Fruit fly (Drosophila melanogaster) whole organism, prepupa: ENCODE measurements around the gene CG43638.

Source experiments
- Blimp-1 ChIP-seq: fragments of 200-800 bp; sonication (Bioruptor generic); optimal IDR thresholded peaks from 3 replicates; lab custom pipeline; 2017; ENCODE audit warnings: missing biosample characterization, missing genetic modification characterization, mild to moderate bottlenecking, moderate library complexity, missing genetic modification reagents
- CG10669 ChIP-seq: fragments of 200-800 bp; sonication (Bioruptor generic); optimal IDR thresholded peaks from 3 replicates; lab custom pipeline; 2018; ENCODE audit warnings: missing biosample characterization, mild to moderate bottlenecking, missing genetic modification characterization, moderate library complexity
- CG11294 ChIP-seq: fragments of 200-800 bp; sonication (Bioruptor generic); IDR thresholded peaks from 2 replicates; pipeline ENCODE4 v1.3.6; 2022; ENCODE audit warnings: missing biosample characterization, missing genetic modification characterization
- CG11902 ChIP-seq: fragments of 200-800 bp; sonication (Bioruptor generic); optimal IDR thresholded peaks from 3 replicates; lab custom pipeline; 2016; ENCODE audit warnings: missing biosample characterization, missing genetic modification characterization
- CG15336 ChIP-seq: fragments of 200-800 bp; sonication (Bioruptor generic); IDR thresholded peaks from 2 replicates; pipeline ENCODE4 v1.3.6; 2022; ENCODE audit warnings: missing biosample characterization, missing genetic modification characterization
- CG1621 ChIP-seq: fragments of 200-800 bp; sonication (Bioruptor generic); optimal IDR thresholded peaks from 3 replicates; lab custom pipeline; 2018; ENCODE audit warnings: missing biosample characterization, mild to moderate bottlenecking, missing genetic modification characterization
- CG16779 ChIP-seq: fragments of 200-800 bp; sonication (Bioruptor generic); optimal IDR thresholded peaks from 3 replicates; lab custom pipeline; 2017; ENCODE audit warnings: missing biosample characterization, mild to moderate bottlenecking, missing genetic modification characterization
- CG3032 ChIP-seq: fragments of 200-800 bp; optimal IDR thresholded peaks from 2 replicates; lab custom pipeline; 2019; ENCODE audit warnings: missing biosample characterization, mild to moderate bottlenecking, missing genetic modification characterization, moderate library complexity
- CG31627 ChIP-seq: fragments of 200-800 bp; sonication (Bioruptor generic); optimal IDR thresholded peaks from 3 replicates; lab custom pipeline; 2016; ENCODE audit warnings: missing biosample characterization, missing genetic modification characterization
- CG34406 ChIP-seq: fragments of 200-800 bp; sonication (Bioruptor generic); optimal IDR thresholded peaks from 3 replicates; lab custom pipeline; 2016; ENCODE audit warnings: missing biosample characterization, missing genetic modification characterization
- CG4318 ChIP-seq: fragments of 200-800 bp; sonication (Bioruptor generic); optimal IDR thresholded peaks from 3 replicates; lab custom pipeline; 2017; ENCODE audit warnings: missing biosample characterization, mild to moderate bottlenecking, missing genetic modification characterization
- CG6163 ChIP-seq: fragments of 200-800 bp; sonication (Bioruptor generic); IDR thresholded peaks from 3 replicates; pipeline ENCODE4 v1.3.6; 2022; ENCODE audit warnings: missing biosample characterization, missing genetic modification characterization
- CG6276 ChIP-seq: fragments of 200-800 bp; sonication (Bioruptor generic); optimal IDR thresholded peaks from 2 replicates; lab custom pipeline; 2017; ENCODE audit warnings: missing biosample characterization, mild to moderate bottlenecking, missing genetic modification characterization
- CG6792 ChIP-seq: fragments of 200-800 bp; sonication (Bioruptor generic); optimal IDR thresholded peaks from 3 replicates; lab custom pipeline; 2016; ENCODE audit warnings: missing biosample characterization, missing genetic modification characterization
- CG6808 ChIP-seq: fragments of 200-800 bp; sonication (Bioruptor generic); optimal IDR thresholded peaks from 3 replicates; lab custom pipeline; 2017; ENCODE audit warnings: missing biosample characterization, missing genetic modification characterization, mild to moderate bottlenecking, moderate library complexity, missing genetic modification reagents
- CG6854 ChIP-seq: fragments of 200-800 bp; sonication (Bioruptor generic); optimal IDR thresholded peaks from 2 replicates; lab custom pipeline; 2017; ENCODE audit warnings: missing biosample characterization, mild to moderate bottlenecking, missing genetic modification characterization
- CG7368 ChIP-seq: fragments of 200-800 bp; sonication (Bioruptor generic); optimal IDR thresholded peaks from 3 replicates; lab custom pipeline; 2016; ENCODE audit warnings: missing biosample characterization, missing genetic modification characterization
- CG8319 ChIP-seq: fragments of 200-800 bp; sonication (Bioruptor generic); optimal IDR thresholded peaks from 3 replicates; lab custom pipeline; 2016; ENCODE audit warnings: missing biosample characterization, missing genetic modification characterization
- CG8632 ChIP-seq: fragments of 200-800 bp; sonication (Bioruptor generic); optimal IDR thresholded peaks from 3 replicates; lab custom pipeline; 2016; ENCODE audit warnings: missing biosample characterization, missing genetic modification characterization
- CG9139 ChIP-seq: fragments of 200-800 bp; sonication (Bioruptor generic); optimal IDR thresholded peaks from 3 replicates; lab custom pipeline; 2017; ENCODE audit warnings: missing biosample characterization, mild to moderate bottlenecking, missing genetic modification characterization
- Eip75B ChIP-seq: fragments of 200-800 bp; sonication (Bioruptor generic); optimal IDR thresholded peaks from 3 replicates; lab custom pipeline; 2016; ENCODE audit warnings: missing biosample characterization, missing genetic modification characterization
- Eip78C ChIP-seq: fragments of 200-800 bp; sonication (Bioruptor generic); peaks from one replicate; lab custom pipeline; 2016; ENCODE audit warnings: missing biosample characterization, missing genetic modification characterization
- Eip93F ChIP-seq: fragments of 200-800 bp; sonication (Bioruptor generic); optimal IDR thresholded peaks from 2 replicates; lab custom pipeline; 2016; ENCODE audit warnings: missing biosample characterization, mild to moderate bottlenecking, missing genetic modification characterization
- Ets21C ChIP-seq: fragments of 200-800 bp; sonication (Bioruptor generic); optimal IDR thresholded peaks from 3 replicates; lab custom pipeline; 2016; ENCODE audit warnings: missing biosample characterization, missing genetic modification characterization
- Ets96B ChIP-seq: fragments of 200-800 bp; optimal IDR thresholded peaks from 2 replicates; lab custom pipeline; 2019; ENCODE audit warnings: missing biosample characterization, mild to moderate bottlenecking, missing genetic modification characterization, moderate library complexity
- Gug ChIP-seq: fragments of 200-800 bp; sonication (Bioruptor generic); IDR thresholded peaks from 2 replicates; pipeline ENCODE4 v1.3.6; 2022; ENCODE audit warnings: missing biosample characterization, missing genetic modification characterization
- Hr38 ChIP-seq: sonication (Bioruptor generic); optimal IDR thresholded peaks from 2 replicates; lab custom pipeline; 2016; ENCODE audit warnings: missing biosample characterization, missing genetic modification characterization
- Lpt ChIP-seq: fragments of 200-800 bp; sonication (Bioruptor generic); optimal IDR thresholded peaks from 3 replicates; lab custom pipeline; 2016; ENCODE audit warnings: missing biosample characterization, missing genetic modification characterization
- Met ChIP-seq: fragments of 200-800 bp; sonication (Bioruptor generic); optimal IDR thresholded peaks from 3 replicates; lab custom pipeline; 2016; ENCODE audit warnings: missing biosample characterization, missing genetic modification characterization
- OdsH ChIP-seq: fragments of 200-800 bp; sonication (Bioruptor generic); optimal IDR thresholded peaks from 3 replicates; lab custom pipeline; 2016; ENCODE audit warnings: missing biosample characterization, missing genetic modification characterization
- Smox ChIP-seq: fragments of 200-800 bp; sonication (Bioruptor generic); optimal IDR thresholded peaks from 3 replicates; lab custom pipeline; 2016; ENCODE audit warnings: missing biosample characterization, missing genetic modification characterization
- Sox102F ChIP-seq: fragments of 200-800 bp; sonication (Bioruptor generic); optimal IDR thresholded peaks from 2 replicates; lab custom pipeline; 2016; ENCODE audit warnings: missing biosample characterization, mild to moderate bottlenecking, missing genetic modification characterization
- Sox14 ChIP-seq: fragments of 200-800 bp; sonication (Bioruptor generic); optimal IDR thresholded peaks from 3 replicates; lab custom pipeline; 2016; ENCODE audit warnings: missing biosample characterization, missing genetic modification characterization
- achi ChIP-seq: fragments of 200-800 bp; sonication (Bioruptor generic); optimal IDR thresholded peaks from 3 replicates; lab custom pipeline; 2016; ENCODE audit warnings: missing biosample characterization, missing genetic modification characterization
- acj6 ChIP-seq: fragments of 200-800 bp; sonication (Bioruptor generic); optimal IDR thresholded peaks from 3 replicates; lab custom pipeline; 2016; ENCODE audit warnings: missing biosample characterization, missing genetic modification characterization
- cyc ChIP-seq: fragments of 200-800 bp; sonication (Bioruptor generic); optimal IDR thresholded peaks from 3 replicates; lab custom pipeline; 2016; ENCODE audit warnings: missing biosample characterization, missing genetic modification characterization
- dsx ChIP-seq: fragments of 200-800 bp; optimal IDR thresholded peaks from 3 replicates; lab custom pipeline; 2019; ENCODE audit warnings: missing biosample characterization, mild to moderate bottlenecking, missing genetic modification characterization, moderate library complexity; ENCODE audit not compliant: poor library complexity, severe bottlenecking
- eg ChIP-seq: fragments of 200-800 bp; sonication (Bioruptor generic); IDR thresholded peaks from 3 replicates; pipeline ENCODE4 v1.3.6; 2022; ENCODE audit warnings: missing biosample characterization, missing genetic modification characterization
- esn ChIP-seq: fragments of 200-800 bp; sonication (Bioruptor generic); optimal IDR thresholded peaks from 2 replicates; lab custom pipeline; 2016; ENCODE audit warnings: missing biosample characterization, mild to moderate bottlenecking, missing genetic modification characterization, moderate library complexity
- fd59A ChIP-seq: fragments of 200-800 bp; sonication (Bioruptor generic); optimal IDR thresholded peaks from 2 replicates; lab custom pipeline; 2017; ENCODE audit warnings: missing biosample characterization, mild to moderate bottlenecking, missing genetic modification characterization, missing genetic modification reagents
- pdm3 ChIP-seq: fragments of 200-800 bp; sonication (Bioruptor generic); optimal IDR thresholded peaks from 3 replicates; lab custom pipeline; 2016; ENCODE audit warnings: missing biosample characterization, missing genetic modification characterization
- ss ChIP-seq, 2 experiments: fragments of 200-800 bp; sonication (Bioruptor generic); optimal IDR thresholded peaks; 2 replicates in 1 of 2; 3 replicates in 1 of 2; lab custom pipeline; 2017 to 2018; ENCODE audit warnings: mild to moderate bottlenecking in 2 of 2, missing biosample characterization in 2 of 2, missing genetic modification characterization in 2 of 2, moderate library complexity in 1 of 2
- svp ChIP-seq: fragments of 200-800 bp; sonication (Bioruptor generic); peaks from one replicate; lab custom pipeline; 2016; ENCODE audit warnings: missing biosample characterization, missing genetic modification characterization
- topi ChIP-seq: fragments of 200-800 bp; sonication (Bioruptor generic); optimal IDR thresholded peaks from 3 replicates; lab custom pipeline; 2016; ENCODE audit warnings: missing biosample characterization, missing genetic modification characterization
- vri ChIP-seq: fragments of 200-800 bp; sonication (Bioruptor generic); optimal IDR thresholded peaks from 3 replicates; lab custom pipeline; 2016; ENCODE audit warnings: missing biosample characterization, mild to moderate bottlenecking, missing genetic modification characterization

Gene CG43638

DNA sequence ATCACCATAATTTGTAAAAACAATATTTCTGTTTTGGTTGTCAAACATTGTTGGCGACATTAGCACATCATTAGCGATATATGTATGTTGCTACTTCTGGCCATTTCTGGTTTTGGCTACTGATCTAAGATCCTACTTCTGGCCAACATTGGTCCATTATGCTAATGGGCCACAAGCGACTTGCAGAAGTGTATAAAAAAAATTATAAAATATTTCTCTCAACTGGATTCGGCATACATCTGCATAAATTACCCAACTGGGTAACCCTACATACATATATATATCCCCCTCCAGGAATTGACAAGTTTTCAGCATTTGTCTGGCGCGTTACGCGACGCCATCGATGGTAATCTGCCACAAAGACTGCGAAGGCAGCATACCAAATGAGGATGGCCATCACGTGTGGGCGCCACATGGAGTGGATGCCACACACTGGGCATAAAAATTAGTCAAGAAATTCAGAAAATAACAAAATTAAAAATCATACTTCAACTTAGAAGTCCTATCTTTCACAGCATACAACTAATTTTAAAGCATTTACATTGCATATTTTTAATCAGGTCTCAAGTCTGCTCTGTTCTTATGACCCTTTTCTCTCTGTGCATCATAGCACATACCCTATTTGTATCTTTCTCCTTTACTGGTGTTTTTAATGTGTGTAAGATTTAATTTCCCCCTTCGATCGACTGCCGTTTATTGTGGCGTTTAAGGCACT is 6.8 kb upstream of the CG43638 start (continued):
- TF ChIP-seq Sox14 (GFP tag; lab: Kevin White, UChicago) = peak; percentile 27
- TF ChIP-seq Blimp-1 = no peak
- TF ChIP-seq CG10669 (GFP tag; lab: Kevin White, UChicago) = peak; percentile 70
- peak; percentile 61 for TF ChIP-seq Ets96B (tag; lab: Kevin White, UChicago)
- peak; percentile 14 for TF ChIP-seq topi (GFP tag; lab: Kevin White, UChicago)
- peak; percentile 49 for TF ChIP-seq CG3032 (tag; lab: Kevin White, UChicago)
- no peak for TF ChIP-seq CG8319 (GFP tag; lab: Kevin White, UChicago)
- no peak for TF ChIP-seq Smox (GFP tag; lab: Kevin White, UChicago)
- no peak for TF ChIP-seq CG4318 (GFP tag; lab: Kevin White, UChicago)
- no peak for TF ChIP-seq CG8632
- peak; percentile 51; the same call in 1 of the 2 replicates for TF ChIP-seq CG15336 (GFP tag; lab: Robert Waterston, UW)
- TF ChIP-seq Eip93F (GFP tag; lab: Kevin White, UChicago) = no peak
- TF ChIP-seq CG31627 (GFP tag; lab: Kevin White, UChicago) = no peak
- no peak for TF ChIP-seq Eip75B
- TF ChIP-seq eg (GFP tag; lab: Robert Waterston, UW) = peak; percentile 49; the same call in 2 of the 3 replicates
- peak; percentile 71 for TF ChIP-seq Eip78C (GFP tag; lab: Kevin White, UChicago)
- TF ChIP-seq CG6276 (GFP tag; lab: Kevin White, UChicago) = no peak
- TF ChIP-seq Ets21C (GFP tag; lab: Kevin White, UChicago) = no peak
- no peak for TF ChIP-seq svp (GFP tag; lab: Kevin White, UChicago)
- no peak for TF ChIP-seq Lpt (GFP tag; lab: Kevin White, UChicago)
- TF ChIP-seq CG7368 = no peak
- TF ChIP-seq pdm3 = peak; percentile 28
- no peak for TF ChIP-seq acj6 (GFP tag; lab: Kevin White, UChicago)
- peak; percentile 43 for TF ChIP-seq dsx
- no peak for TF ChIP-seq CG11902
- no peak for TF ChIP-seq Hr38 (GFP tag; lab: Kevin White, UChicago)
- TF ChIP-seq esn (GFP tag; lab: Kevin White, UChicago) = no peak
- TF ChIP-seq CG34406 (GFP tag; lab: Kevin White, UChicago) = no peak
- no peak for TF ChIP-seq CG6792

DNA sequence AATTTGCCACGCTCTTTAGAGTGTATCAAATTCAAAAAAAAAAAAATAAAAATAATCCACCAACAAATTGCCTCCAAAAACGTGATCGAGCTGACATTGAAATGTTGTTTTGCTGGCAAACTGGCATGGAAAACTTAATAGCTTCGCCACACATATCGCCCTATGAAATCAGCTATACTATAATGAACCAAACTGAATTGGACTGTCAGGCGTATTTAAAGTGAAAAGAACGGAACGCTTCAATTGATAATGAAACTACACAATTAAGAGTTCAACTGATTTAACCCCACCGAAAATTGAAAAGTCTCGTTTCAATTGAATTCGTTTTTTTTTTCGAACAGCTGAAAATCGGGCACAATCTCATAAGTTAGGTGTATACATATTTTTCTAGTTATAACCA is 5.3 kb upstream of the CG43638 start:
- TF ChIP-seq CG11902 (no peak), achi (GFP tag; lab: Kevin White, UChicago) (no peak), cyc (GFP tag; lab: Kevin White, UChicago) (no peak), topi (GFP tag; lab: Kevin White, UChicago) (no peak)

DNA sequence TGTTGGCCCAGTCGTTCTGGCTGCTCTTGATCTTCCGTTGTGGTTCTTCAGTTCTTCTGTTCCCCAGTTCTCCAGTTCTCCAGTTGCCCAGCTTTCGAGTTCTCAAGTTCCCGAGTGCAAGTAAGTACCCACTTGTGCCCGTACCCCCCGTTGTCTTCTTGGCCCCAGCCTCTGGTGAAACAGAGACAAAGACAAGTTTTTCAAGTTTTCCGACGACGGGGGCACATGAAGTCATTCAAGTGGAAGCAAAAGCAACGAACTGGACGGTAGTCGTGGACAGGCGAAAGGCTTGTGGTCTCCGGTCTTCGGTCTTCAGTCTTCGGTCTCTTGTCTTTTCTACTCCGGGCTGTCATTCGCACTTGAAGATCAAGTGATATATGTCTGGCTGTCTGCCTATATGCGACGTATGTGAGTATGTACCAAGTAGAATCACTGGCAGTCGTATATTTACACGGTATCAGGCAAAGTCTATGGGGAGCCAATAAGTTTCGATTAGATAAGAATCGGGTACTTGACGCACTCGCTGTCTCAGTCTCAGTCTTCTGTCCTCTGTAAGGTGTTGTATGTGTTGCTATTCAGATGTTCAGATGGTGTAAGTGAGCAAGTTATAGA is 4.0 kb upstream of the CG43638 start:
- peak; percentile 51 for TF ChIP-seq CG6808 (GFP tag; lab: Kevin White, UChicago)
- no peak for TF ChIP-seq Ets96B (tag; lab: Kevin White, UChicago)
- TF ChIP-seq Hr38 (GFP tag; lab: Kevin White, UChicago) = no peak
- TF ChIP-seq Sox102F = peak; percentile 26
- peak; percentile 78 for TF ChIP-seq CG1621 (tag; lab: Kevin White, UChicago)
- TF ChIP-seq CG11902 = no peak
- TF ChIP-seq Blimp-1 = peak; percentile 12
- TF ChIP-seq CG11294 (GFP tag; lab: Robert Waterston, UW) = no peak
- peak; percentile 78 to 79 for TF ChIP-seq ss (GFP tag; optimal IDR thresholded peaks at IDR 0.05; lab: Kevin White, UChicago)
- TF ChIP-seq svp (GFP tag; lab: Kevin White, UChicago) = no peak
- no peak for TF ChIP-seq CG31627 (GFP tag; lab: Kevin White, UChicago)
- TF ChIP-seq acj6 (GFP tag; lab: Kevin White, UChicago) = no peak
- TF ChIP-seq CG15336 (GFP tag; lab: Robert Waterston, UW) = peak; percentile 46; the same call in 1 of the 2 replicates
- TF ChIP-seq CG16779 (tag; lab: Kevin White, UChicago) = no peak
- peak; percentile 33 for TF ChIP-seq CG6854 (GFP tag; lab: Kevin White, UChicago)
- peak; percentile 33 for TF ChIP-seq CG9139 (GFP tag; lab: Kevin White, UChicago)
- no peak for TF ChIP-seq topi (GFP tag; lab: Kevin White, UChicago)
- peak; percentile 27; the same call in 1 of the 3 replicates for TF ChIP-seq CG6163 (GFP tag; lab: Robert Waterston, UW)
- no peak for TF ChIP-seq Ets21C (GFP tag; lab: Kevin White, UChicago)
- no peak for TF ChIP-seq vri
- TF ChIP-seq fd59A = no peak
- TF ChIP-seq Eip78C (GFP tag; lab: Kevin White, UChicago) = peak; percentile 49
- TF ChIP-seq Sox14 (GFP tag; lab: Kevin White, UChicago) = peak; percentile 76
- peak; percentile 25 for TF ChIP-seq CG7368
- TF ChIP-seq OdsH (GFP tag; lab: Kevin White, UChicago) = no peak
- no peak for TF ChIP-seq Met (GFP tag; lab: Kevin White, UChicago)
- no peak for TF ChIP-seq Gug (GFP tag; lab: Robert Waterston, UW)
- TF ChIP-seq Eip93F (GFP tag; lab: Kevin White, UChicago) = no peak
